Worm (Caenorhabditis elegans): ENCODE data around the gene fis-1.

DNA sequence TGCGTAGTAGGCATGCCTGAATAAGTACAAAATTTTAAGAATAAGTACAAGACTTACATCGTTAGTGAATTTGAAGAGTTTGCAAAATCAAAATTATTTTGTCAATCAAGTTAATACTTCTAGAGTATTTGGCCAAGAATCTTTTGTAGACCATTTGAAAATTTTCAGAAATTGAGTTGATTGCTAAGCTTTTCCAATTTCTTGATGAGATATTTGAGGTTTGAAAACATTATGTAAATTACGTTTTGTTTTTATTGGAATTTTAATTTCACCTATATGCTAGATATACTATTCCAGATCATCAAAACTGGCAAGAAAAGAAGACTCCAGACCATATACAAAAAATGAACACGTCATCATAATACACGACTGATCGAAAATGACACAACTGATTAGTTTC, 48.0 kb downstream of the fis-1 start, which contains the start of gene tab-1:
- TF ChIP-seq fkh-10 (GFP tag; optimal IDR thresholded peaks at IDR 0.05): no peak
- TF ChIP-seq zip-11 (GFP tag; IDR thresholded peaks at IDR 0.05): no peak
- TF ChIP-seq lin-39 (tag; optimal IDR thresholded peaks at IDR 0.05): no peak
- no peak for TF ChIP-seq nhr-237 (tag; optimal IDR thresholded peaks at IDR 0.05)
- no peak for TF ChIP-seq ZK546.5 (tag; optimal IDR thresholded peaks at IDR 0.05)

Measured in whole organism, L4 larva.